Fruit fly (Drosophila melanogaster) whole organism, embryonic: ENCODE measurements around the gene CCHa2.

Source experiments
- B-H1 ChIP-seq: fragments of 200-800 bp; sonication (Bioruptor generic); IDR thresholded peaks from 3 replicates; pipeline ENCODE4 v1.3.6; 2022; ENCODE audit warnings: missing biosample characterization, missing genetic modification characterization
- BEAF-32 ChIP-seq: fragments of 200-800 bp; sonication (Bioruptor generic); optimal IDR thresholded peaks from 3 replicates; lab custom pipeline; 2017; ENCODE audit warnings: missing biosample characterization, missing genetic modification characterization, mild to moderate bottlenecking, moderate library complexity, missing genetic modification reagents
- CG10267 ChIP-seq: fragments of 200-800 bp; sonication (Bioruptor generic); optimal IDR thresholded peaks from 2 replicates; lab custom pipeline; 2018; ENCODE audit warnings: missing biosample characterization, mild to moderate bottlenecking, missing genetic modification characterization, moderate library complexity
- CG11504 ChIP-seq: fragments of 200-800 bp; sonication (Bioruptor generic); optimal IDR thresholded peaks from 3 replicates; lab custom pipeline; 2019; ENCODE audit warnings: missing biosample characterization, mild to moderate bottlenecking, missing genetic modification characterization, moderate library complexity
- CG14710 ChIP-seq: fragments of 200-800 bp; sonication (Bioruptor generic); optimal IDR thresholded peaks from 3 replicates; lab custom pipeline; 2019; ENCODE audit warnings: missing biosample characterization, mild to moderate bottlenecking, missing genetic modification characterization, moderate library complexity
- CG15269 ChIP-seq: fragments of 200-800 bp; sonication (Bioruptor generic); optimal IDR thresholded peaks from 2 replicates; lab custom pipeline; 2018; ENCODE audit warnings: missing biosample characterization, mild to moderate bottlenecking, missing genetic modification characterization, moderate library complexity
- CG16779 ChIP-seq: fragments of 200-800 bp; sonication (Bioruptor generic); IDR thresholded peaks from 2 replicates; pipeline ENCODE4 v1.3.6; 2022; ENCODE audit warnings: missing biosample characterization, missing genetic modification characterization
- CG17186 ChIP-seq: fragments of 200-800 bp; sonication (Bioruptor generic); optimal IDR thresholded peaks from 3 replicates; lab custom pipeline; 2017; ENCODE audit warnings: missing biosample characterization, missing genetic modification reagents, missing genetic modification characterization
- CG1832 ChIP-seq: fragments of 200-800 bp; sonication (Bioruptor generic); optimal IDR thresholded peaks from 2 replicates; lab custom pipeline; 2017; ENCODE audit warnings: missing biosample characterization, mild to moderate bottlenecking, missing genetic modification characterization, inconsistent platforms
- CG18764 ChIP-seq: fragments of 200-800 bp; sonication (Bioruptor generic); optimal IDR thresholded peaks from 3 replicates; lab custom pipeline; 2016; ENCODE audit warnings: missing biosample characterization, missing genetic modification characterization
- CG31441 ChIP-seq: fragments of 200-800 bp; sonication (Bioruptor generic); IDR thresholded peaks from 2 replicates; pipeline ENCODE4 v1.3.6; 2022; ENCODE audit warnings: missing biosample characterization, missing genetic modification characterization
- CG6654 ChIP-seq: fragments of 200-800 bp; sonication (Bioruptor generic); optimal IDR thresholded peaks from 2 replicates; lab custom pipeline; 2017; ENCODE audit warnings: missing biosample characterization, mild to moderate bottlenecking, missing genetic modification characterization
- CG7271 ChIP-seq: fragments of 200-800 bp; sonication (Bioruptor generic); optimal IDR thresholded peaks from 2 replicates; lab custom pipeline; 2018; ENCODE audit warnings: missing biosample characterization, mild to moderate bottlenecking, missing genetic modification characterization, moderate library complexity
- CG7963 ChIP-seq: fragments of 200-800 bp; sonication (Bioruptor generic); IDR thresholded peaks from 3 replicates; pipeline ENCODE4 v1.3.6; 2022; ENCODE audit warnings: missing biosample characterization, missing genetic modification characterization; ENCODE audit not compliant: partially characterized antibody
- CG8924 ChIP-seq: fragments of 200-800 bp; optimal IDR thresholded peaks from 3 replicates; lab custom pipeline; 2019; ENCODE audit warnings: missing biosample characterization, mild to moderate bottlenecking, missing genetic modification characterization, moderate library complexity
- CG9215 ChIP-seq: fragments of 200-800 bp; sonication (Bioruptor generic); IDR thresholded peaks from 2 replicates; pipeline ENCODE4 v1.3.6; 2022; ENCODE audit warnings: missing biosample characterization, missing genetic modification characterization
- CG9727 ChIP-seq: fragments of 200-800 bp; sonication (Bioruptor generic); optimal IDR thresholded peaks from 3 replicates; lab custom pipeline; 2017; ENCODE audit warnings: missing biosample characterization, mild to moderate bottlenecking, missing genetic modification characterization
- CrebB ChIP-seq: fragments of 200-800 bp; sonication (Bioruptor generic); optimal IDR thresholded peaks from 3 replicates; lab custom pipeline; 2018; ENCODE audit warnings: missing biosample characterization, mild to moderate bottlenecking, missing genetic modification characterization
- D19A ChIP-seq: fragments of 200-800 bp; optimal IDR thresholded peaks from 3 replicates; lab custom pipeline; 2019; ENCODE audit warnings: missing biosample characterization, mild to moderate bottlenecking, missing genetic modification characterization, moderate library complexity
- Hand ChIP-seq: fragments of 200-800 bp; sonication (Bioruptor generic); optimal IDR thresholded peaks from 2 replicates; lab custom pipeline; 2017; ENCODE audit warnings: mild to moderate bottlenecking, missing biosample characterization, missing genetic modification reagents, missing genetic modification characterization
- Hmx ChIP-seq: fragments of 200-800 bp; sonication (Bioruptor generic); optimal IDR thresholded peaks from 2 replicates; lab custom pipeline; 2016; ENCODE audit warnings: missing biosample characterization, missing genetic modification characterization
- Hr78 ChIP-seq, 2 experiments: fragments of 200-800 bp in 1 of 2; fragments of >200 bp in 1 of 2; sonication (Bioruptor generic) in 1 of 2; optimal IDR thresholded peaks; 2 replicates each; lab custom pipeline; 2017 to 2019; ENCODE audit warnings: missing biosample characterization in 2 of 2, missing genetic modification characterization in 2 of 2, mild to moderate bottlenecking in 1 of 2, moderate library complexity in 1 of 2
- NC2α ChIP-seq: fragments of 200-800 bp; sonication (Bioruptor generic); optimal IDR thresholded peaks from 2 replicates; lab custom pipeline; 2016; ENCODE audit warnings: missing biosample characterization, missing genetic modification characterization
- NC2β ChIP-seq: fragments of 200-800 bp; sonication (Bioruptor generic); optimal IDR thresholded peaks from 2 replicates; lab custom pipeline; 2016; ENCODE audit warnings: missing biosample characterization, missing genetic modification characterization
- NfI ChIP-seq: fragments of 200-800 bp; sonication (Bioruptor generic); optimal IDR thresholded peaks from 3 replicates; lab custom pipeline; 2018; ENCODE audit warnings: missing biosample characterization, mild to moderate bottlenecking, missing genetic modification characterization, moderate library complexity
- PHDP ChIP-seq: fragments of 200-800 bp; sonication (Bioruptor generic); optimal IDR thresholded peaks from 3 replicates; lab custom pipeline; 2018; ENCODE audit warnings: missing biosample characterization, mild to moderate bottlenecking, missing genetic modification characterization, moderate library complexity
- Stat92E ChIP-seq, 3 experiments: fragments of >200 bp in 2 of 3; fragments of 200-800 bp in 1 of 3; sonication (Bioruptor generic) in 1 of 3; optimal IDR thresholded peaks; 2 replicates each; lab custom pipeline; 2017 to 2019; ENCODE audit warnings: missing biosample characterization in 3 of 3, missing genetic modification characterization in 3 of 3, mild to moderate bottlenecking in 1 of 3, moderate library complexity in 1 of 3
- ab ChIP-seq: fragments of 200-800 bp; sonication (Bioruptor generic); optimal IDR thresholded peaks from 2 replicates; lab custom pipeline; 2016; ENCODE audit warnings: missing biosample characterization, missing genetic modification characterization
- ara ChIP-seq: fragments of 200-800 bp; sonication (Bioruptor generic); IDR thresholded peaks from 2 replicates; pipeline ENCODE4 v1.3.6; 2022; ENCODE audit warnings: missing biosample characterization, missing genetic modification characterization
- ash1 ChIP-seq: fragments of 200-800 bp; sonication (Bioruptor generic); optimal IDR thresholded peaks from 2 replicates; lab custom pipeline; 2018; ENCODE audit warnings: missing biosample characterization, mild to moderate bottlenecking, missing genetic modification characterization
- cad ChIP-seq: fragments of >200 bp; optimal IDR thresholded peaks from 2 replicates; lab custom pipeline; 2017; ENCODE audit warnings: missing biosample characterization, missing genetic modification characterization
- cato ChIP-seq: fragments of 200-800 bp; sonication (Bioruptor generic); optimal IDR thresholded peaks from 2 replicates; lab custom pipeline; 2016; ENCODE audit warnings: missing biosample characterization, missing genetic modification characterization, borderline replicate concordance
- ci ChIP-seq: fragments of 200-800 bp; sonication (Bioruptor generic); IDR thresholded peaks from 3 replicates; pipeline ENCODE4 v1.3.6; 2022; ENCODE audit warnings: missing biosample characterization, missing genetic modification characterization
- cwo ChIP-seq: fragments of 200-800 bp; sonication (Bioruptor generic); optimal IDR thresholded peaks from 3 replicates; lab custom pipeline; 2017; ENCODE audit warnings: missing biosample characterization, missing genetic modification characterization, mild to moderate bottlenecking, moderate library complexity, missing genetic modification reagents
- gcm2 ChIP-seq: fragments of 200-800 bp; sonication (Bioruptor generic); optimal IDR thresholded peaks from 2 replicates; lab custom pipeline; 2016; ENCODE audit warnings: missing biosample characterization, missing genetic modification characterization
- gem ChIP-seq: fragments of 200-800 bp; sonication (Bioruptor generic); optimal IDR thresholded peaks from 2 replicates; lab custom pipeline; 2019; ENCODE audit warnings: missing biosample characterization, mild to moderate bottlenecking, missing genetic modification characterization, moderate library complexity
- insv ChIP-seq, 2 experiments: fragments of 200-800 bp; sonication (Bioruptor generic); optimal IDR thresholded peaks; 3 replicates each; lab custom pipeline; 2016 to 2018; ENCODE audit warnings: missing biosample characterization in 2 of 2, missing genetic modification characterization in 2 of 2
- kah ChIP-seq: fragments of 200-800 bp; sonication (Bioruptor generic); optimal IDR thresholded peaks from 2 replicates; lab custom pipeline; 2018; ENCODE audit warnings: missing biosample characterization, mild to moderate bottlenecking, missing genetic modification characterization
- onecut ChIP-seq: fragments of 200-800 bp; sonication (Bioruptor generic); IDR thresholded peaks from 2 replicates; pipeline ENCODE4 v1.3.6; 2022; ENCODE audit warnings: missing biosample characterization, missing genetic modification characterization
- phol ChIP-seq: fragments of 200-800 bp; sonication (Bioruptor generic); optimal IDR thresholded peaks from 3 replicates; lab custom pipeline; 2018; ENCODE audit warnings: missing biosample characterization, mild to moderate bottlenecking, missing genetic modification characterization, moderate library complexity
- pros ChIP-seq: fragments of 200-800 bp; sonication (Bioruptor generic); optimal IDR thresholded peaks from 3 replicates; lab custom pipeline; 2019; ENCODE audit warnings: missing biosample characterization, mild to moderate bottlenecking, missing genetic modification characterization, moderate library complexity
- so ChIP-seq: fragments of 200-800 bp; sonication (Bioruptor generic); IDR thresholded peaks from 3 replicates; pipeline ENCODE4 v1.3.6; 2022; ENCODE audit warnings: missing biosample characterization, missing genetic modification characterization
- tll ChIP-seq, 2 experiments: fragments of 200-800 bp in 1 of 2; fragments of >200 bp in 1 of 2; sonication (Bioruptor generic) in 1 of 2; optimal IDR thresholded peaks; 2 replicates each; lab custom pipeline; 2017 to 2019; ENCODE audit warnings: missing biosample characterization in 2 of 2, missing genetic modification characterization in 2 of 2, mild to moderate bottlenecking in 1 of 2, moderate library complexity in 1 of 2
- wdn ChIP-seq: fragments of 200-800 bp; sonication (Bioruptor generic); IDR thresholded peaks from 2 replicates; pipeline ENCODE4 v1.3.6; 2022; ENCODE audit warnings: missing biosample characterization, missing genetic modification characterization
- z ChIP-seq: fragments of 200-800 bp; sonication (Bioruptor generic); IDR thresholded peaks from 3 replicates; pipeline ENCODE4 v1.3.6; 2022; ENCODE audit warnings: missing biosample characterization, missing genetic modification characterization
- zen ChIP-seq: fragments of 200-800 bp; sonication (Bioruptor generic); optimal IDR thresholded peaks from 3 replicates; lab custom pipeline; 2018; ENCODE audit warnings: missing biosample characterization, mild to moderate bottlenecking, missing genetic modification characterization, moderate library complexity
- zfh1 ChIP-seq: fragments of 200-800 bp; sonication (Bioruptor generic); IDR thresholded peaks from 3 replicates; pipeline ENCODE4 v1.3.6; 2022; ENCODE audit warnings: missing biosample characterization, missing genetic modification characterization

The CCHa2 gene

dm6 chr3R:13412704-13413103, 17.7 kb upstream of the CCHa2 start:
- TF ChIP-seq cwo (GFP tag; lab: Kevin White, UChicago), result no peak
- no peak for TF ChIP-seq so (GFP tag; lab: Robert Waterston, UW)
- TF ChIP-seq zen (tag; lab: Kevin White, UChicago), result no peak
- no peak for TF ChIP-seq B-H1 (GFP tag; lab: Robert Waterston, UW)
- TF ChIP-seq NC2α (GFP tag; lab: Kevin White, UChicago), result no peak
- TF ChIP-seq Hand, result no peak
- no peak for TF ChIP-seq Stat92E (GFP tag; optimal IDR thresholded peaks at IDR 0.05; lab: Kevin White, UChicago)

DNA sequence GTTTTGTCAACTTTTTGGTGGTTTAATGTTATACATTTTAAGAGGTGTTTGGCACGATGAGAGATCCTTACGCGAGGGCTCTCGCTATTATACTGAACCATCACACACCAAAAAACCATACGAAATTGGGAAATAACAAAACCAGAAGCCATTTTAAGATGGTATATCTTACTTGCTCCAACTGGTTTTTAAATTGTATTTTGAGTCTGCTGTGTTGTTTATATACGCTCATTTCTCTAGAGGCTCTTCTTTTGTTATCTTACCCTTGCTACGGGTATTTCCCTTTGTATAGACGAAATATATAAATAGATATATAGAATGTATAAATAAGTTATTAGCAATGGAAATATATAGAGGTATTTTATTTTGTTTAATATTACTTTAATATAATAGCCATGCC, 11.9 kb upstream of the CCHa2 start, which contains the start of gene yellow-e2:
Gene yellow-e2, minus strand, starts transcription at position 101 of the 400 bp plus-strand sequence.
- TF ChIP-seq kah (GFP tag; lab: Kevin White, UChicago) (no peak), CrebB (no peak), ci (GFP tag; lab: Robert Waterston, UW) (no peak), CG1832 (GFP tag; lab: Kevin White, UChicago) (no peak), CG8924 (tag; lab: Kevin White, UChicago) (peak; percentile 27), CG7963 (no peak), CG15269 (peak; percentile 23), D19A (tag; lab: Kevin White, UChicago) (peak; percentile 77), BEAF-32 (no peak), Hmx (no peak), CG9727 (GFP tag; lab: Kevin White, UChicago) (no peak), z (GFP tag; lab: Robert Waterston, UW) (no peak), PHDP (tag; lab: Kevin White, UChicago) (no peak), NfI (GFP tag; lab: Kevin White, UChicago) (no peak), CG11504 (tag; lab: Kevin White, UChicago) (peak; percentile 3), ash1 (GFP tag; lab: Kevin White, UChicago) (no peak), NC2β (GFP tag; lab: Kevin White, UChicago) (no peak), wdn (no peak), pros (GFP tag; lab: Kevin White, UChicago) (no peak), gem (tag; lab: Kevin White, UChicago) (peak; percentile 29), insv (GFP tag; optimal IDR thresholded peaks at IDR 0.05; lab: Kevin White, UChicago) (peak in 1 of 2 experiments; percentile 25), CG18764 (GFP tag; lab: Kevin White, UChicago) (no peak)

DNA sequence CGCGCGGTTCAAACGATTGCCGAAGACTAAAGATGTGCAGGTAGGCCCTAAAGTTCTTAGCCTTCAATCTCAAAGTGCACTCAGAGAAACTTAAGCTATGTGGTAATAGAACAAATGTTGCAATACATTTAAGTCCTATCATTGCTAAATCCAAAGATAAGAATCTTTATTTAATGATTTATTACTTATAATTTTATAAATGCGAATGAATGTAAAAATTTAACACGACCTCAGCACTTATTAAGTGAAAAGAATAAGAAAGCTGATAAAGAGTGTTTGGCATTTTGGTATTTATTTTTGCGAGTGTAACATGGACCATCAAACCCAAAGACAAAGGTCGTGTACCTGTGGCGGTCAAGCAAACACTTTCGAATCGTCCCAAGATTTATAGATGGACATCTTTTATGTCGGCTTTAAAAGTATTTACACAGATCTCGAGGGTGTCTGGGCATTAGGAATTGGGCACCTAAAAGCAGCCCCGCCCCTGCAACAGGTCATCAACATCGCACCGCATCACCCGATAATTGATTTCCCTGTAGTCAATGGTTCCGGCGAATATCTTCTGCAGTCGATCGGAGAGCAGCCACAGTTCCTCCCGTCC, 9.9 kb upstream of the CCHa2 start, which contains the start of gene yellow-e3:
Gene yellow-e3, minus strand, starts transcription at position 30 of the 601 bp plus-strand sequence.
- TF ChIP-seq CG7271 (tag; lab: Kevin White, UChicago), result peak; percentile 86
- TF ChIP-seq CG10267 (tag; lab: Kevin White, UChicago), result peak; percentile 71
- no peak for TF ChIP-seq onecut (GFP tag; lab: Robert Waterston, UW)
- TF ChIP-seq CG17186 (GFP tag; lab: Kevin White, UChicago), result no peak
- no peak for TF ChIP-seq ab (GFP tag; lab: Kevin White, UChicago)
- peak; percentile 63 for TF ChIP-seq pros (GFP tag; lab: Kevin White, UChicago)
- 0 out of 2 replicates have a peak, but pooled peaks have one; percentile 35 for TF ChIP-seq CG31441
- TF ChIP-seq cato (GFP tag; lab: Kevin White, UChicago), result no peak
- TF ChIP-seq ara (GFP tag; lab: Robert Waterston, UW), result no peak
- TF ChIP-seq CG9215 (GFP tag; lab: Robert Waterston, UW), result no peak
- peak; percentile 64; the same call in 2 of the 3 replicates for TF ChIP-seq zfh1 (GFP tag; lab: Robert Waterston, UW)
- TF ChIP-seq Hr78 (GFP tag; optimal IDR thresholded peaks at IDR 0.05; lab: Kevin White, UChicago), result no peak
- TF ChIP-seq NC2β (GFP tag; lab: Kevin White, UChicago), result no peak
- TF ChIP-seq CG6654 (GFP tag; lab: Kevin White, UChicago), result no peak
- TF ChIP-seq CG16779 (GFP tag; lab: Robert Waterston, UW), result no peak
- TF ChIP-seq tll (GFP tag; optimal IDR thresholded peaks at IDR 0.05; lab: Kevin White, UChicago), result peak in 1 of 2 experiments; percentile 75
- TF ChIP-seq gcm2 (GFP tag; lab: Kevin White, UChicago), result no peak
- peak; percentile 52 for TF ChIP-seq phol (tag; lab: Kevin White, UChicago)
- peak; percentile 71 for TF ChIP-seq CG14710 (tag; lab: Kevin White, UChicago)
- TF ChIP-seq cad, result peak; percentile 38
